Worm (Caenorhabditis elegans) whole organism, L1 larva: ENCODE data around the gene Y57E12B.11.
A peak's percentile ranks its signal among the peaks of the same experiment; 100 is the strongest.

Experiments used
- C04F5.9 ChIP-seq: sonication (generic microtip); optimal IDR thresholded peaks from 2 replicates; lab custom pipeline; 2016; ENCODE audit warnings: missing genetic modification characterization, missing compliant biosample characterization
- Y116A8C.19 ChIP-seq: sonication (generic microtip); optimal IDR thresholded peaks from 2 replicates; lab custom pipeline; 2016; ENCODE audit warnings: missing compliant biosample characterization, missing genetic modification characterization, borderline replicate concordance
- alr-1 ChIP-seq: fragments of 200-800 bp; sonication (Bioruptor generic); optimal IDR thresholded peaks from 2 replicates; lab custom pipeline; 2018; ENCODE audit warnings: borderline replicate concordance, mild to moderate bottlenecking, missing genetic modification characterization, missing compliant biosample characterization
- ama-1 ChIP-seq: fragments of 150-350 bp; optimal IDR thresholded peaks from 2 replicates; lab custom pipeline; 2014
- ceh-63 ChIP-seq: fragments of 200-800 bp; sonication (Bioruptor generic); optimal IDR thresholded peaks from 2 replicates; lab custom pipeline; 2018; ENCODE audit warnings: mild to moderate bottlenecking, missing genetic modification characterization, missing compliant biosample characterization
- ceh-8 ChIP-seq: fragments of 200-800 bp; sonication (Bioruptor generic); optimal IDR thresholded peaks from 2 replicates; lab custom pipeline; 2018; ENCODE audit warnings: mild to moderate bottlenecking, missing genetic modification characterization, moderate library complexity, missing compliant biosample characterization
- dsc-1 ChIP-seq: sonication (generic microtip); optimal IDR thresholded peaks from 2 replicates; lab custom pipeline; 2016; ENCODE audit warnings: mild to moderate bottlenecking, missing genetic modification characterization, missing compliant biosample characterization
- efl-1 ChIP-seq, 4 experiments: fragments of 150-350 bp; optimal IDR thresholded peaks in 3 of 4; peaks in 1 of 4; 1 replicate in 1 of 4; 2 replicates in 3 of 4; lab custom pipeline; 2014; ENCODE audit warnings: missing biosample characterization in 2 of 4, missing genetic modification characterization in 2 of 4, missing genetic modification reagents in 2 of 4
- egl-13 ChIP-seq: sonication (generic microtip); optimal IDR thresholded peaks from 2 replicates; lab custom pipeline; 2016; ENCODE audit warnings: missing genotype, missing genetic modification reagents, missing genetic modification characterization, missing compliant biosample characterization
- elt-3 ChIP-seq, 6 experiments: fragments of 150-350 bp in 1 of 6; sonication (generic microtip); optimal IDR thresholded peaks; 2 replicates each; lab custom pipeline; 2017 to 2018; ENCODE audit warnings: missing biosample characterization in 6 of 6, missing genetic modification characterization in 6 of 6, inconsistent platforms in 1 of 6
- fkh-10 ChIP-seq: sonication (generic microtip); optimal IDR thresholded peaks from 2 replicates; lab custom pipeline; 2017; ENCODE audit warnings: missing biosample characterization, missing genetic modification reagents, missing genetic modification characterization
- fkh-4 ChIP-seq: sonication (generic microtip); optimal IDR thresholded peaks from 2 replicates; lab custom pipeline; 2016; ENCODE audit warnings: missing compliant biosample characterization, missing genetic modification characterization, borderline replicate concordance
- fkh-8 ChIP-seq: sonication (generic microtip); optimal IDR thresholded peaks from 2 replicates; lab custom pipeline; 2016; ENCODE audit warnings: mild to moderate bottlenecking, missing genetic modification characterization, missing compliant biosample characterization
- hlh-4 ChIP-seq: sonication (generic microtip); optimal IDR thresholded peaks from 2 replicates; lab custom pipeline; 2016; ENCODE audit warnings: mild to moderate bottlenecking, missing genetic modification characterization, missing compliant biosample characterization
- lin-13 ChIP-seq: fragments of 150-350 bp; optimal IDR thresholded peaks from 2 replicates; lab custom pipeline; 2014; ENCODE audit warnings: missing biosample characterization, missing genetic modification reagents, missing genetic modification characterization
- lin-14 ChIP-seq: fragments of 200-800 bp; sonication (Bioruptor generic); optimal IDR thresholded peaks from 2 replicates; lab custom pipeline; 2018; ENCODE audit warnings: mild to moderate bottlenecking, missing genetic modification characterization, moderate library complexity, missing compliant biosample characterization
- lin-15B ChIP-seq: fragments of 150-350 bp; sonication (generic microtip); optimal IDR thresholded peaks from 3 replicates; lab custom pipeline; 2014; ENCODE audit warnings: missing biosample characterization, missing genetic modification characterization
- lin-39 ChIP-seq: fragments of 150-350 bp; optimal IDR thresholded peaks from 2 replicates; lab custom pipeline; 2014; ENCODE audit warnings: missing biosample characterization, missing genetic modification reagents, missing genetic modification characterization
- lir-3 ChIP-seq: sonication (generic microtip); optimal IDR thresholded peaks from 2 replicates; lab custom pipeline; 2016; ENCODE audit warnings: mild to moderate bottlenecking, missing genetic modification characterization, moderate library complexity, missing compliant biosample characterization; ENCODE audit not compliant: poor library complexity
- lsy-2 ChIP-seq, 2 experiments: fragments of 150-350 bp; optimal IDR thresholded peaks; 2 replicates each; lab custom pipeline; 2014; ENCODE audit warnings: missing biosample characterization in 2 of 2, missing genetic modification characterization in 2 of 2
- mdl-1 ChIP-seq, 2 experiments: fragments of 150-350 bp; optimal IDR thresholded peaks; 2 replicates each; lab custom pipeline; 2014 to 2017; ENCODE audit warnings: missing biosample characterization in 2 of 2, missing genetic modification characterization in 2 of 2, inconsistent platforms in 1 of 2
- mep-1 ChIP-seq: fragments of 150-350 bp; optimal IDR thresholded peaks from 2 replicates; lab custom pipeline; 2014; ENCODE audit warnings: missing biosample characterization, missing genetic modification characterization
- nhr-19 ChIP-seq: fragments of 200-800 bp; sonication (Bioruptor generic); conservative IDR thresholded peaks from 2 replicates; pipeline ENCODE4 v1.3.6; 2022; ENCODE audit warnings: missing genetic modification characterization, missing compliant biosample characterization
- nhr-237 ChIP-seq: fragments of 150-350 bp; optimal IDR thresholded peaks from 2 replicates; lab custom pipeline; 2014; ENCODE audit warnings: missing biosample characterization, missing genetic modification characterization
- nhr-47 ChIP-seq: sonication (generic microtip); optimal IDR thresholded peaks from 2 replicates; lab custom pipeline; 2016; ENCODE audit warnings: mild to moderate bottlenecking, missing genetic modification characterization, moderate library complexity, missing compliant biosample characterization
- nhr-71 ChIP-seq: sonication (generic microtip); optimal IDR thresholded peaks from 2 replicates; lab custom pipeline; 2016; ENCODE audit warnings: mild to moderate bottlenecking, missing genetic modification characterization, moderate library complexity, missing compliant biosample characterization
- nhr-85 ChIP-seq: sonication (generic microtip); peaks from one replicate; lab custom pipeline; 2016; ENCODE audit warnings: missing genetic modification characterization, inconsistent platforms, missing compliant biosample characterization
- nhr-90 ChIP-seq: sonication (generic microtip); optimal IDR thresholded peaks from 2 replicates; lab custom pipeline; 2016; ENCODE audit warnings: mild to moderate bottlenecking, missing genetic modification characterization, missing compliant biosample characterization; ENCODE audit not compliant: poor library complexity
- pax-3 ChIP-seq: fragments of 200-800 bp; sonication (Bioruptor generic); optimal IDR thresholded peaks from 2 replicates; lab custom pipeline; 2018; ENCODE audit warnings: mild to moderate bottlenecking, missing genetic modification characterization, moderate library complexity, missing compliant biosample characterization
- pqm-1 ChIP-seq: sonication (generic microtip); optimal IDR thresholded peaks from 3 replicates; lab custom pipeline; 2017; ENCODE audit warnings: missing biosample characterization, missing genetic modification characterization
- rnt-1 ChIP-seq: sonication (generic microtip); optimal IDR thresholded peaks from 2 replicates; lab custom pipeline; 2016; ENCODE audit warnings: mild to moderate bottlenecking, missing genetic modification characterization, moderate library complexity, missing compliant biosample characterization
- skn-1 ChIP-seq: fragments of 150-350 bp; optimal IDR thresholded peaks from 2 replicates; lab custom pipeline; 2014; ENCODE audit warnings: missing biosample characterization, missing genetic modification characterization
- snpc-4 ChIP-seq: fragments of 150-350 bp; optimal IDR thresholded peaks from 2 replicates; lab custom pipeline; 2014; ENCODE audit warnings: missing biosample characterization, missing genetic modification characterization
- snu-23 ChIP-seq: sonication (generic microtip); optimal IDR thresholded peaks from 2 replicates; lab custom pipeline; 2016; ENCODE audit warnings: missing genetic modification characterization, missing compliant biosample characterization
- sup-37 ChIP-seq: fragments of 200-800 bp; sonication (Bioruptor generic); optimal IDR thresholded peaks from 2 replicates; lab custom pipeline; 2018; ENCODE audit warnings: mild to moderate bottlenecking, missing genetic modification characterization, missing compliant biosample characterization
- tlp-1 ChIP-seq: fragments of 150-350 bp; optimal IDR thresholded peaks from 2 replicates; lab custom pipeline; 2014; ENCODE audit warnings: missing biosample characterization, missing genetic modification characterization
- unc-30 ChIP-seq: sonication (generic microtip); optimal IDR thresholded peaks from 2 replicates; lab custom pipeline; 2017; ENCODE audit warnings: missing biosample characterization, missing genetic modification characterization
- unc-62 ChIP-seq: fragments of 150-350 bp; optimal IDR thresholded peaks from 2 replicates; lab custom pipeline; 2014; ENCODE audit warnings: missing biosample characterization, missing genetic modification reagents, missing genetic modification characterization
- vab-15 ChIP-seq: sonication (generic microtip); optimal IDR thresholded peaks from 2 replicates; lab custom pipeline; 2017; ENCODE audit warnings: missing genotype, mild to moderate bottlenecking, missing genetic modification characterization, missing compliant biosample characterization
- xbp-1 ChIP-seq: sonication (generic microtip); optimal IDR thresholded peaks from 2 replicates; lab custom pipeline; 2016; ENCODE audit warnings: missing genetic modification characterization, missing compliant biosample characterization

Gene Y57E12B.11

DNA sequence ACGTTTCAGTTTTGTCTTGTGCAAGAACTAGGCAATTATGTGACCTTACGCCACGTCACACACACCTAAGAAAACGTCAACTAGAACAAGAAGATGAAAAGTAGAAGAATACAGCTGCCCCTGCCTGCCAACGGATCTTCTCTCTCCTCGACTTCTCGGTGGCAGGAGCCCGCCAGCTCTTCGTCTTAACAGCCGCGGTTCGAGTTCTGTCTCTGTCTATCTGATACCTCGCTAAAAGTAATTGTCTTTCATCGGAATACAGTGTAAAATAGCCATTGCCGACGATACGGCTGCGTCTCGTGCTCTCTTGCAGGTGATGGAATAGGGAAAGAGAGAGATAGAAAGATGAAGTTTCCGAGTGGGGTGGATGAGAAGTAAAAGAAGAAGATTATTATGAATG, 19.4 kb downstream of the Y57E12B.11 start (continued):
- TF ChIP-seq lin-39 (no peak), dsc-1 (tag; lab: Kevin White, UChicago) (peak; percentile 36), efl-1 (optimal IDR thresholded peaks at IDR 0.05; lab: Kevin White, UChicago) (no peak), efl-1 (GFP tag; optimal IDR thresholded peaks at IDR 0.05 in 1 of 2; lab: Kevin White, UChicago) (no peak), nhr-71 (tag; lab: Kevin White, UChicago) (peak; percentile 42), fkh-8 (no peak), pax-3 (tag; lab: Kevin White, UChicago) (no peak), rnt-1 (tag; lab: Kevin White, UChicago) (peak; percentile 44), nhr-19 (GFP tag; lab: Robert Waterston, UW) (peak; percentile 21; the same call in 1 of the 2 replicates), unc-62 (GFP tag; lab: Kevin White, UChicago) (no peak), nhr-237 (tag; lab: Kevin White, UChicago) (no peak), lin-15B (tag; lab: Kevin White, UChicago) (no peak), hlh-4 (no peak), ama-1 (lab: Kevin White, UChicago) (no peak), lir-3 (tag; lab: Kevin White, UChicago) (no peak), vab-15 (no peak), tlp-1 (tag; lab: Kevin White, UChicago) (no peak), ceh-8 (GFP tag; lab: Kevin White, UChicago) (no peak), lsy-2 (tag; optimal IDR thresholded peaks at IDR 0.05; lab: Kevin White, UChicago) (no peak), lin-13 (no peak), fkh-4 (no peak), mdl-1 (tag; optimal IDR thresholded peaks at IDR 0.05; lab: Kevin White, UChicago) (no peak), ceh-63 (GFP tag; lab: Kevin White, UChicago) (no peak), egl-13 (no peak), nhr-90 (tag; lab: Kevin White, UChicago) (no peak), unc-30 (tag; lab: Kevin White, UChicago) (no peak)
- TF ChIP-seq, all 84 proteins: peak for 9

DNA sequence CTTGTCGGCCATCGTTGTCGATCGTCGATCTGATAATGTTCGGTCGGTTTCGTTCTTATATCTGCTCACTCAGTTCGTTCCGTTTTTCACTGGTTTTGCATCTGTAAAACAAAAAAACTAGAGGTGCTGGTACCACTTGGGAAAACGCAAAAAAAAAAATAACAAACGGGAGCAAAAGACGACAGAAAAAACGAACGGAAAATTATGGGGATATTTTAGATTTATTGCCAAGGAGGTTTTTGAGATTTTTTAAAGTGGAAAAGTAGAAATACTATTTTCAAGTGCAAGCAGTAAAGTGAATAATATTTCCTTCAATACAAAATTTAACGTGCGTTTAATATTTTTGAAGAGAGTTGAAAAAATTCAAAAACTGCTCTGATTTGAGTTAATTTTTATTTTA, 20.7 kb downstream of the Y57E12B.11 start, which contains the start of gene unc-68:
unc-68 (minus strand) TSS at position 101 of the 400 bp plus-strand sequence.
- TF ChIP-seq xbp-1 (tag; lab: Kevin White, UChicago): no peak
- TF ChIP-seq fkh-8: no peak
- no peak for TF ChIP-seq fkh-10 (GFP tag; lab: Kevin White, UChicago)
- TF ChIP-seq alr-1: no peak
- no peak for TF ChIP-seq rnt-1 (tag; lab: Kevin White, UChicago)
- no peak for TF ChIP-seq sup-37 (GFP tag; lab: Kevin White, UChicago)
- TF ChIP-seq nhr-47 (tag; lab: Kevin White, UChicago): no peak
- TF ChIP-seq pqm-1 (tag; lab: Kevin White, UChicago): no peak
- no peak for TF ChIP-seq C04F5.9
- no peak for TF ChIP-seq ama-1 (lab: Kevin White, UChicago)
- no peak for TF ChIP-seq snu-23
- no peak for TF ChIP-seq elt-3 (tag; optimal IDR thresholded peaks at IDR 0.05; lab: Kevin White, UChicago)
- no peak for TF ChIP-seq nhr-85 (tag; lab: Kevin White, UChicago)
- TF ChIP-seq lsy-2 (tag; optimal IDR thresholded peaks at IDR 0.05; lab: Kevin White, UChicago): no peak
- TF ChIP-seq fkh-4: no peak
- no peak for TF ChIP-seq skn-1 (tag; lab: Kevin White, UChicago)
- TF ChIP-seq mep-1 (tag; lab: Kevin White, UChicago): no peak

DNA sequence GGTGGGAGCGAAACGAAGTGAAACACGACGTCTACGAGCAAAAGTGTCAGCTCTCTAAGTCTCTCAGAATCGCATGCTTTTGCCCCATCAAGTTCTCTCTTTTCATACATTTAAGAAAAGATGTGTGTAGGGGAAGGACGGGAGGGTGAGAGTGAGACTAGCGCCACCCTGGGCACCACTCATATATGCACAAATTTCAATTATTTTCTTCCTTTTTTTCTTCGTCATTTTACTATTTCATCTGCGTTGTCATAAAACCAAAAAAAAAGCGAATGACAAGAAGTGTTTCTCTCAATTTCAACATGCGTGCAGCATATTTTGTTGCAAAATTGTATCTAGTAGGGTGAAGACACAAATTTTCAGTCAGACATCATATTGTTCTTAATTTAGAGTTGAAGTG, 23.0 kb downstream of the Y57E12B.11 start:
- no peak for TF ChIP-seq Y116A8C.19 (tag; lab: Kevin White, UChicago)
- TF ChIP-seq fkh-8: peak; percentile 16
- no peak for TF ChIP-seq snpc-4 (tag; lab: Kevin White, UChicago)
- TF ChIP-seq nhr-19 (GFP tag; lab: Robert Waterston, UW): no peak
- TF ChIP-seq nhr-90 (tag; lab: Kevin White, UChicago): no peak
- peak; percentile 32 for TF ChIP-seq lin-14 (GFP tag; lab: Kevin White, UChicago)
